Worm (Caenorhabditis elegans): Measurements from ENCODE around the gene K09E9.4.

DNA sequence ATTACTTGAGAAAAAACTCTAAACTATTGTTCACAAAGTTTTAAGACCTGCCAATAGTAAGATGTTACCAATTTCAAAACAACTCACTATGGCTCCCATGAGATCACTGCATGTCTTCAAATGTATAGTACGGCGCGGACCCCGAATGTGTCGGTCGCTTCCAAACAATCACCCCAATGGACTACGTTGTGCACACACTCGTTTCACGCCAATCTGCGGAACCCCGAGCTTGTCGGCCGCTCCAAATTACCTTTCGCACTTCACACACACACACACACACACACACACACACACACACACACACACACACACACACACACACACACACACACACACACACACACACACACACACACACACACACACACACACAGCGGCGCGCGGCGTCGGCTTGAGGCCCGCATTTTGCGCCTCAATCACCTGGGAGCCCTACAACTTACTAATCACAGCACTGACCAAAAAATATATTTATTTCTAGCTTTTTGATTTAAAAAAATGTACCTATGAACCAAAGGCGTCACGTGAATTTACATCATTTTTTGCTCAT is 37.9 kb upstream of the K09E9.4 start:
- TF ChIP-seq fkh-4 (tag; optimal IDR thresholded peaks at IDR 0.05; ENCODE audit: borderline replicate concordance), result no peak
- TF ChIP-seq mep-1 (tag; optimal IDR thresholded peaks at IDR 0.05), result no peak
- no peak for TF ChIP-seq nhr-76 (tag; optimal IDR thresholded peaks at IDR 0.05)
- no peak for TF ChIP-seq ama-1 (optimal IDR thresholded peaks at IDR 0.05)
- TF ChIP-seq mdl-1 (tag; optimal IDR thresholded peaks at IDR 0.05), result no peak
- TF ChIP-seq pag-3 (tag; optimal IDR thresholded peaks at IDR 0.05; ENCODE audit: borderline replicate concordance, insufficient read depth), result no peak
- TF ChIP-seq nhr-20 (tag; optimal IDR thresholded peaks at IDR 0.05), result no peak
